Worm (Caenorhabditis elegans) whole organism, L3 larva: ENCODE measurements around the gene Y69E1A.3.

ENCODE experiments used
- R02D3.7 ChIP-seq: fragments of 150-350 bp; optimal IDR thresholded peaks from 2 replicates; lab custom pipeline; 2014; ENCODE audit warnings: missing biosample characterization, missing genetic modification characterization
- ZK546.5 ChIP-seq: sonication (generic microtip); optimal IDR thresholded peaks from 2 replicates; lab custom pipeline; 2017; ENCODE audit warnings: missing biosample characterization, missing genetic modification characterization
- ceh-16 ChIP-seq: sonication (generic microtip); optimal IDR thresholded peaks from 2 replicates; lab custom pipeline; 2017; ENCODE audit warnings: missing biosample characterization, missing genetic modification characterization
- ceh-28 ChIP-seq: fragments of 150-350 bp; optimal IDR thresholded peaks from 2 replicates; lab custom pipeline; 2014; ENCODE audit warnings: missing biosample characterization, missing genetic modification reagents, missing genetic modification characterization
- ceh-9 ChIP-seq: sonication (generic microtip); optimal IDR thresholded peaks from 2 replicates; lab custom pipeline; 2018; ENCODE audit warnings: missing biosample characterization, missing genetic modification characterization
- daf-12 ChIP-seq: fragments of 150-350 bp; optimal IDR thresholded peaks from 2 replicates; lab custom pipeline; 2014; ENCODE audit warnings: missing biosample characterization, missing genetic modification reagents, missing genetic modification characterization
- elt-1 ChIP-seq: fragments of 150-350 bp; optimal IDR thresholded peaks from 2 replicates; lab custom pipeline; 2014; ENCODE audit warnings: missing biosample characterization, missing genetic modification characterization
- elt-3 ChIP-seq, 3 experiments: fragments of 150-350 bp in 1 of 3; sonication (generic microtip) in 2 of 3; optimal IDR thresholded peaks; 2 replicates in 2 of 3; 4 replicates in 1 of 3; lab custom pipeline; 2014 to 2017; ENCODE audit warnings: missing biosample characterization in 3 of 3, missing genetic modification characterization in 3 of 3
- eor-1 ChIP-seq, 2 experiments: fragments of 150-350 bp; optimal IDR thresholded peaks; 2 replicates each; lab custom pipeline; 2014 to 2018; ENCODE audit warnings: missing biosample characterization in 2 of 2, missing genetic modification characterization in 2 of 2
- fkh-10 ChIP-seq: sonication (generic microtip); optimal IDR thresholded peaks from 2 replicates; lab custom pipeline; 2017; ENCODE audit warnings: missing biosample characterization, missing genetic modification reagents, missing genetic modification characterization
- fos-1 ChIP-seq: fragments of 150-350 bp; optimal IDR thresholded peaks from 2 replicates; lab custom pipeline; 2014; ENCODE audit warnings: missing biosample characterization, missing genetic modification characterization
- hmg-11 ChIP-seq: sonication (generic microtip); optimal IDR thresholded peaks from 2 replicates; lab custom pipeline; 2016; ENCODE audit warnings: missing genetic modification characterization, missing compliant biosample characterization
- jun-1 ChIP-seq: fragments of 150-350 bp; optimal IDR thresholded peaks from 2 replicates; lab custom pipeline; 2014; ENCODE audit warnings: missing biosample characterization, missing genetic modification reagents, missing genetic modification characterization
- mdl-1 ChIP-seq: fragments of 150-350 bp; optimal IDR thresholded peaks from 2 replicates; lab custom pipeline; 2014; ENCODE audit warnings: missing biosample characterization, missing genetic modification characterization
- mml-1 ChIP-seq: fragments of 150-350 bp; sonication (generic microtip); optimal IDR thresholded peaks from 3 replicates; lab custom pipeline; 2014; ENCODE audit warnings: missing biosample characterization, missing genetic modification characterization
- nfya-1 ChIP-seq: sonication (generic microtip); optimal IDR thresholded peaks from 2 replicates; lab custom pipeline; 2017; ENCODE audit warnings: missing genetic modification characterization, mild to moderate bottlenecking, missing compliant biosample characterization, antibody characterized with exemption, moderate library complexity; ENCODE audit not compliant: insufficient read depth
- nhr-11 ChIP-seq: fragments of 150-350 bp; optimal IDR thresholded peaks from 2 replicates; lab custom pipeline; 2014; ENCODE audit warnings: missing biosample characterization, missing genetic modification characterization
- nhr-23 ChIP-seq: fragments of 150-350 bp; optimal IDR thresholded peaks from 2 replicates; lab custom pipeline; 2014; ENCODE audit warnings: missing biosample characterization, missing genetic modification reagents, missing genetic modification characterization
- nhr-67 ChIP-seq: fragments of 150-350 bp; optimal IDR thresholded peaks from 2 replicates; lab custom pipeline; 2014; ENCODE audit warnings: missing biosample characterization, missing genetic modification characterization
- pqm-1 ChIP-seq: fragments of 150-350 bp; optimal IDR thresholded peaks from 2 replicates; lab custom pipeline; 2017; ENCODE audit warnings: missing biosample characterization, missing genetic modification characterization, inconsistent platforms
- skn-1 ChIP-seq: fragments of 150-350 bp; optimal IDR thresholded peaks from 2 replicates; lab custom pipeline; 2014; ENCODE audit warnings: missing biosample characterization, missing genetic modification characterization
- snpc-4 ChIP-seq: fragments of 150-350 bp; optimal IDR thresholded peaks from 2 replicates; lab custom pipeline; 2014; ENCODE audit warnings: missing biosample characterization, missing genetic modification characterization
- tbx-2 ChIP-seq: sonication (generic microtip); optimal IDR thresholded peaks from 2 replicates; lab custom pipeline; 2016; ENCODE audit warnings: mild to moderate bottlenecking, missing genetic modification characterization, missing compliant biosample characterization
- zag-1 ChIP-seq: fragments of 150-350 bp; optimal IDR thresholded peaks from 2 replicates; lab custom pipeline; 2014; ENCODE audit warnings: missing biosample characterization, missing genetic modification characterization
- ztf-4 ChIP-seq: fragments of 150-350 bp; optimal IDR thresholded peaks from 2 replicates; lab custom pipeline; 2014; ENCODE audit warnings: missing biosample characterization, missing genetic modification characterization

Y69E1A.3 gene

DNA sequence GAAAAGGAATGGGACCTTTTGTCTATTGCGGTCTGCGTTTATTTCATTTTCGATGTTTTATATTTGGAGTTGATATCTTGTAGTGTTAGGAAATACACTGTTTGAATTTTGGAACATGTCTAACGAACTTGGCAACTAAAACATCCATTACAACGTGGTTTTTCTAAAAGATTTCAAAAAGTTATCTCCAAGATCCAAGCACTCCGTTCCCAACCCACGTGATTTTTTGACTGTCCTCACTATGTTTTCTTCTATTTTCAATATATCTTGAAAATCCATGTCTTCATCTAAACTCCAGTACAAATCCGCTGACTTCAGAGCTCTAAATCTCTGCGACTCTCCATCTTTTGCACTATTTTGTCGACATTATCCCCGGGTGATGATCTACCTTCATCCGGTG is 49.5 kb downstream of the Y69E1A.3 start, which contains the start of gene F13H10.9:
F13H10.9 (plus strand) TSS at position 301 of the 400 bp plus-strand sequence.
- TF ChIP-seq snpc-4 (tag; lab: Kevin White, UChicago) = no peak
- TF ChIP-seq ZK546.5 (tag; lab: Kevin White, UChicago) = no peak
- TF ChIP-seq nhr-67 (tag; lab: Kevin White, UChicago) = no peak
- TF ChIP-seq nfya-1 = no peak
- TF ChIP-seq pqm-1 = no peak
- TF ChIP-seq fos-1 = no peak
- TF ChIP-seq ztf-4 (tag; lab: Kevin White, UChicago) = no peak
- TF ChIP-seq eor-1 (tag; optimal IDR thresholded peaks at IDR 0.05; lab: Kevin White, UChicago) = no peak
- TF ChIP-seq fkh-10 (GFP tag; lab: Kevin White, UChicago) = no peak
- TF ChIP-seq mdl-1 (tag; lab: Kevin White, UChicago) = no peak
- TF ChIP-seq mml-1 (tag; lab: Kevin White, UChicago) = no peak
- TF ChIP-seq daf-12 (tag; lab: Kevin White, UChicago) = no peak
- TF ChIP-seq R02D3.7 (tag; lab: Kevin White, UChicago) = no peak
- TF ChIP-seq elt-1 (tag; lab: Kevin White, UChicago) = no peak
- no peak for TF ChIP-seq tbx-2 (tag; lab: Kevin White, UChicago)
- TF ChIP-seq nhr-11 = no peak
- TF ChIP-seq ceh-16 (tag; lab: Kevin White, UChicago) = no peak
- no peak for TF ChIP-seq hmg-11 (tag; lab: Kevin White, UChicago)
- TF ChIP-seq ceh-9 = no peak
- no peak for TF ChIP-seq elt-3 (tag; optimal IDR thresholded peaks at IDR 0.05; lab: Kevin White, UChicago)

DNA sequence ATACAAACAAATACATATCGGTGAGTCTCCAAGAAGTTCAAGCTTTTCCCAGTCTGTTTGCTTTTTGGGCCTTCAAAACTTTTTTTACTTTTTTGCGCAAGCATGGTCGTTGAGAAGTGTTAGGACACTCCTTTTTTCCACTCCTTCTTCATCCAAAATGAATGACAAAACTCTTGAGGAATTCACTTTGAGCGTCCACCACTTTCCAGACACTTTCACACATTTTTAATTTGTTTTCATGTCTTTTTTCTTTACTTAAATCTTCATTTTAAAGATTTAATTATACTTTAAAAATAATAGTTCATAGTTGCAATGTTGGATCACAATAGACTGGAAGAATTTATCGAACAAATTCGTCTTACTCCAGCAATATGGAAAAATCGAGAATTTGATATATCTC is 52.2 kb downstream of the Y69E1A.3 start, which contains the start of gene F13H10.1:
F13H10.1 (plus strand) TSS at position 301 of the 400 bp plus-strand sequence.
- TF ChIP-seq daf-12 (tag; lab: Kevin White, UChicago) (no peak), nhr-23 (tag; lab: Kevin White, UChicago) (no peak), zag-1 (tag; lab: Kevin White, UChicago) (no peak), mdl-1 (tag; lab: Kevin White, UChicago) (no peak), jun-1 (tag; lab: Kevin White, UChicago) (no peak), skn-1 (tag; lab: Kevin White, UChicago) (no peak), ztf-4 (tag; lab: Kevin White, UChicago) (no peak), ceh-28 (tag; lab: Kevin White, UChicago) (no peak)
